Worm (Caenorhabditis elegans) whole organism, late embryonic: ENCODE measurements around the gene fbxa-51.

Source experiments
- F13H6.1 ChIP-seq: sonication (generic microtip); optimal IDR thresholded peaks from 2 replicates; lab custom pipeline; 2016; ENCODE audit warnings: missing genetic modification characterization, missing compliant biosample characterization
- K02D7.2 ChIP-seq: sonication (generic microtip); optimal IDR thresholded peaks from 2 replicates; lab custom pipeline; 2017; ENCODE audit warnings: mild to moderate bottlenecking, missing genetic modification characterization, missing compliant biosample characterization
- ama-1 ChIP-seq: fragments of 150-350 bp; optimal IDR thresholded peaks from 2 replicates; lab custom pipeline; 2014
- ceh-14 ChIP-seq: sonication (generic microtip); optimal IDR thresholded peaks from 2 replicates; lab custom pipeline; 2016; ENCODE audit warnings: missing genotype, missing genetic modification characterization, missing compliant biosample characterization
- ceh-6 ChIP-seq: fragments of 200-800 bp; sonication (Bioruptor generic); optimal IDR thresholded peaks from 2 replicates; lab custom pipeline; 2018; ENCODE audit warnings: mild to moderate bottlenecking, missing genetic modification characterization, missing compliant biosample characterization
- elt-2 ChIP-seq: sonication (generic microtip); optimal IDR thresholded peaks from 2 replicates; lab custom pipeline; 2016; ENCODE audit warnings: missing genetic modification reagents, missing genetic modification characterization, missing compliant biosample characterization
- fkh-10 ChIP-seq: fragments of 150-350 bp; optimal IDR thresholded peaks from 2 replicates; lab custom pipeline; 2014; ENCODE audit warnings: missing biosample characterization, missing genetic modification reagents, missing genetic modification characterization
- hlh-15 ChIP-seq: sonication (generic microtip); optimal IDR thresholded peaks from 2 replicates; lab custom pipeline; 2016; ENCODE audit warnings: missing genetic modification characterization, missing compliant biosample characterization
- hlh-30 ChIP-seq: sonication (generic microtip); optimal IDR thresholded peaks from 2 replicates; lab custom pipeline; 2017; ENCODE audit warnings: antibody characterized with exemption, missing genetic modification characterization, missing compliant biosample characterization; ENCODE audit not compliant: insufficient read depth
- nhr-11 ChIP-seq: fragments of 150-350 bp; optimal IDR thresholded peaks from 2 replicates; lab custom pipeline; 2014; ENCODE audit warnings: missing biosample characterization, missing genetic modification characterization
- nhr-232 ChIP-seq: sonication (generic microtip); optimal IDR thresholded peaks from 2 replicates; lab custom pipeline; 2016; ENCODE audit warnings: missing genetic modification characterization, missing compliant biosample characterization
- pha-4 ChIP-seq: fragments of 150-350 bp; optimal IDR thresholded peaks from 2 replicates; lab custom pipeline; 2018; ENCODE audit warnings: missing biosample characterization, missing genetic modification reagents, missing genetic modification characterization
- pqm-1 ChIP-seq: sonication (generic microtip); optimal IDR thresholded peaks from 2 replicates; lab custom pipeline; 2016; ENCODE audit warnings: missing genetic modification characterization, missing compliant biosample characterization
- pros-1 ChIP-seq: fragments of 150-350 bp; optimal IDR thresholded peaks from 2 replicates; lab custom pipeline; 2014; ENCODE audit warnings: missing biosample characterization, missing genetic modification reagents, missing genetic modification characterization

- TF ChIP-seq hlh-30 (no peak), nhr-232 (tag; lab: Kevin White, UChicago) (no peak), elt-2 (no peak), ceh-14 (tag; lab: Kevin White, UChicago) (no peak), fkh-10 (no peak), hlh-15 (tag; lab: Kevin White, UChicago) (no peak), pqm-1 (no peak), F13H6.1 (no peak), ama-1 (lab: Kevin White, UChicago) (no peak), nhr-11 (tag; lab: Kevin White, UChicago) (no peak), pros-1 (no peak), K02D7.2 (no peak), ceh-6 (GFP tag; lab: Kevin White, UChicago) (no peak), pha-4 (tag; lab: Kevin White, UChicago) (no peak)
Observed at ce11 chrIII:946250-946725, 15.8 kb upstream of the fbxa-51 start, which contains the start of gene fbxa-60.
